Fruit fly (Drosophila melanogaster) whole organism, embryonic: ENCODE data around the gene CG14367.

Experiments
- Asciz ChIP-seq: fragments of 200-800 bp; sonication (Bioruptor generic); optimal IDR thresholded peaks from 2 replicates; lab custom pipeline; 2017; ENCODE audit warnings: missing biosample characterization, mild to moderate bottlenecking, missing genetic modification characterization, missing genetic modification reagents
- CG10654 ChIP-seq: fragments of 200-800 bp; sonication (Bioruptor generic); optimal IDR thresholded peaks from 2 replicates; lab custom pipeline; 2016; ENCODE audit warnings: missing biosample characterization, missing genetic modification characterization
- CG11696 ChIP-seq: fragments of 200-800 bp; sonication (Bioruptor generic); IDR thresholded peaks from 2 replicates; pipeline ENCODE4 v1.3.6; 2022; ENCODE audit warnings: missing biosample characterization, missing genetic modification characterization
- CG12391 ChIP-seq: fragments of 200-800 bp; sonication (Bioruptor generic); optimal IDR thresholded peaks from 3 replicates; lab custom pipeline; 2018; ENCODE audit warnings: missing biosample characterization, mild to moderate bottlenecking, missing genetic modification characterization, moderate library complexity
- CG13296 ChIP-seq: fragments of 200-800 bp; sonication (Bioruptor generic); optimal IDR thresholded peaks from 3 replicates; lab custom pipeline; 2018; ENCODE audit warnings: missing biosample characterization, mild to moderate bottlenecking, missing genetic modification characterization
- CG13424 ChIP-seq: fragments of 200-800 bp; sonication (Bioruptor generic); optimal IDR thresholded peaks from 2 replicates; lab custom pipeline; 2019; ENCODE audit warnings: missing biosample characterization, mild to moderate bottlenecking, missing genetic modification characterization, moderate library complexity
- CG14860 ChIP-seq: fragments of 200-800 bp; sonication (Bioruptor generic); IDR thresholded peaks from 3 replicates; pipeline ENCODE4 v1.3.6; 2022; ENCODE audit warnings: missing biosample characterization, missing genetic modification characterization; ENCODE audit not compliant: partially characterized antibody
- CG15269 ChIP-seq: fragments of 200-800 bp; sonication (Bioruptor generic); optimal IDR thresholded peaks from 2 replicates; lab custom pipeline; 2018; ENCODE audit warnings: missing biosample characterization, mild to moderate bottlenecking, missing genetic modification characterization, moderate library complexity
- CG2875 ChIP-seq: fragments of 200-800 bp; sonication (Bioruptor generic); optimal IDR thresholded peaks from 2 replicates; lab custom pipeline; 2017; ENCODE audit warnings: missing biosample characterization, mild to moderate bottlenecking, missing genetic modification characterization, missing genetic modification reagents
- CG30403 ChIP-seq: fragments of 200-800 bp; sonication (Bioruptor generic); optimal IDR thresholded peaks from 3 replicates; lab custom pipeline; 2016; ENCODE audit warnings: missing biosample characterization, missing genetic modification characterization
- CG31388 ChIP-seq: fragments of 200-800 bp; sonication (Bioruptor generic); optimal IDR thresholded peaks from 2 replicates; lab custom pipeline; 2016; ENCODE audit warnings: missing biosample characterization, missing genetic modification characterization
- CG34422 ChIP-seq: fragments of 200-800 bp; sonication (Bioruptor generic); IDR thresholded peaks from 3 replicates; pipeline ENCODE4 v1.3.6; 2022; ENCODE audit warnings: missing biosample characterization, missing genetic modification characterization
- CG3838 ChIP-seq: fragments of 200-800 bp; sonication (Bioruptor generic); optimal IDR thresholded peaks from 3 replicates; lab custom pipeline; 2016; ENCODE audit warnings: missing biosample characterization, missing genetic modification characterization
- CG4707 ChIP-seq: fragments of 200-800 bp; sonication (Bioruptor generic); optimal IDR thresholded peaks from 2 replicates; lab custom pipeline; 2018; ENCODE audit warnings: missing biosample characterization, mild to moderate bottlenecking, missing genetic modification characterization, moderate library complexity
- CG8089 ChIP-seq: fragments of 200-800 bp; sonication (Bioruptor generic); optimal IDR thresholded peaks from 3 replicates; lab custom pipeline; 2016; ENCODE audit warnings: missing biosample characterization, missing genetic modification characterization
- CG9215 ChIP-seq: fragments of 200-800 bp; sonication (Bioruptor generic); IDR thresholded peaks from 2 replicates; pipeline ENCODE4 v1.3.6; 2022; ENCODE audit warnings: missing biosample characterization, missing genetic modification characterization
- CG9609 ChIP-seq: fragments of 200-800 bp; sonication (Bioruptor generic); optimal IDR thresholded peaks from 3 replicates; lab custom pipeline; 2016; ENCODE audit warnings: missing biosample characterization, missing genetic modification characterization
- ERR ChIP-seq: fragments of 200-800 bp; sonication (Bioruptor generic); optimal IDR thresholded peaks from 2 replicates; lab custom pipeline; 2016; ENCODE audit warnings: missing biosample characterization, missing genetic modification characterization
- Ets65A ChIP-seq: fragments of 200-800 bp; sonication (Bioruptor generic); peaks from one replicate; lab custom pipeline; 2016; ENCODE audit warnings: missing biosample characterization, missing genetic modification characterization
- H2.0 ChIP-seq: fragments of 200-800 bp; sonication (Bioruptor generic); IDR thresholded peaks from 2 replicates; pipeline ENCODE4 v1.3.6; 2022; ENCODE audit warnings: missing biosample characterization, missing genetic modification characterization
- MESR4 ChIP-seq: fragments of 200-800 bp; sonication (Bioruptor generic); optimal IDR thresholded peaks from 2 replicates; lab custom pipeline; 2018; ENCODE audit warnings: missing biosample characterization, mild to moderate bottlenecking, missing genetic modification characterization, moderate library complexity
- Opbp ChIP-seq: fragments of 200-800 bp; sonication (Bioruptor generic); IDR thresholded peaks from 3 replicates; pipeline ENCODE4 v1.3.6; 2022; ENCODE audit warnings: missing biosample characterization, missing genetic modification characterization; ENCODE audit not compliant: partially characterized antibody
- Side ChIP-seq: fragments of 200-800 bp; sonication (Bioruptor generic); optimal IDR thresholded peaks from 2 replicates; lab custom pipeline; 2016; ENCODE audit warnings: missing biosample characterization, missing genetic modification characterization
- Spps ChIP-seq: fragments of 200-800 bp; sonication (Bioruptor generic); optimal IDR thresholded peaks from 2 replicates; lab custom pipeline; 2018; ENCODE audit warnings: missing biosample characterization, mild to moderate bottlenecking, missing genetic modification characterization
- TFAM ChIP-seq: fragments of 200-800 bp; sonication (Bioruptor generic); optimal IDR thresholded peaks from 2 replicates; lab custom pipeline; 2017; ENCODE audit warnings: missing biosample characterization, missing genetic modification characterization, inconsistent platforms
- Usf ChIP-seq: fragments of 200-800 bp; sonication (Bioruptor generic); optimal IDR thresholded peaks from 2 replicates; lab custom pipeline; 2017; ENCODE audit warnings: missing genotype, missing biosample characterization, missing genetic modification characterization
- ab ChIP-seq: fragments of 200-800 bp; sonication (Bioruptor generic); optimal IDR thresholded peaks from 2 replicates; lab custom pipeline; 2016; ENCODE audit warnings: missing biosample characterization, missing genetic modification characterization
- aop ChIP-seq: fragments of 200-800 bp; sonication (Bioruptor generic); IDR thresholded peaks from 2 replicates; pipeline ENCODE4 v1.3.6; 2022; ENCODE audit warnings: missing biosample characterization, missing genetic modification characterization
- bsh ChIP-seq, 2 experiments: fragments of 200-800 bp; sonication (Bioruptor generic); optimal IDR thresholded peaks; 2 replicates each; lab custom pipeline; 2017 to 2018; ENCODE audit warnings: mild to moderate bottlenecking in 2 of 2, missing biosample characterization in 2 of 2, missing genetic modification characterization in 2 of 2, moderate library complexity in 1 of 2
- dmrt11E ChIP-seq: fragments of 200-800 bp; sonication (Bioruptor generic); optimal IDR thresholded peaks from 3 replicates; lab custom pipeline; 2018; ENCODE audit warnings: missing biosample characterization, mild to moderate bottlenecking, missing genetic modification characterization, moderate library complexity
- dysf ChIP-seq: fragments of 200-800 bp; sonication (Bioruptor generic); IDR thresholded peaks from 3 replicates; pipeline ENCODE4 v1.3.6; 2022; ENCODE audit warnings: missing biosample characterization, missing genetic modification characterization
- emc ChIP-seq: fragments of 200-800 bp; sonication (Bioruptor generic); optimal IDR thresholded peaks from 2 replicates; lab custom pipeline; 2016; ENCODE audit warnings: missing biosample characterization, missing genetic modification characterization
- esg ChIP-seq: fragments of 200-800 bp; sonication (Bioruptor generic); conservative IDR thresholded peaks from 2 replicates; pipeline ENCODE4 v1.3.6; 2022; ENCODE audit warnings: missing biosample characterization, missing genetic modification characterization
- fd3F ChIP-seq: fragments of 200-800 bp; sonication (Bioruptor generic); optimal IDR thresholded peaks from 2 replicates; lab custom pipeline; 2018; ENCODE audit warnings: missing biosample characterization, mild to moderate bottlenecking, missing genetic modification characterization, moderate library complexity
- fu2 ChIP-seq: fragments of 200-800 bp; sonication (Bioruptor generic); optimal IDR thresholded peaks from 2 replicates; lab custom pipeline; 2016; ENCODE audit warnings: missing biosample characterization, missing genetic modification characterization
- gce ChIP-seq: fragments of 200-800 bp; sonication (Bioruptor generic); IDR thresholded peaks from 3 replicates; pipeline ENCODE4 v1.3.6; 2022; ENCODE audit warnings: missing biosample characterization, missing genetic modification characterization
- gcm ChIP-seq: fragments of 200-800 bp; sonication (Bioruptor generic); optimal IDR thresholded peaks from 2 replicates; lab custom pipeline; 2019; ENCODE audit warnings: missing biosample characterization, mild to moderate bottlenecking, missing genetic modification characterization, moderate library complexity
- gro ChIP-seq: fragments of 200-800 bp; sonication (Bioruptor generic); optimal IDR thresholded peaks from 2 replicates; lab custom pipeline; 2016; ENCODE audit warnings: missing biosample characterization, missing genetic modification characterization
- inv ChIP-seq: fragments of 200-800 bp; sonication (Bioruptor generic); IDR thresholded peaks from 2 replicates; pipeline ENCODE4 v1.3.6; 2022; ENCODE audit warnings: missing biosample characterization, missing genetic modification characterization; ENCODE audit not compliant: partially characterized antibody
- kni ChIP-seq: fragments of 200-800 bp; sonication (Bioruptor generic); optimal IDR thresholded peaks from 3 replicates; lab custom pipeline; 2017; ENCODE audit warnings: mild to moderate bottlenecking, missing biosample characterization, missing genetic modification reagents, missing genetic modification characterization
- nerfin-1 ChIP-seq: fragments of 200-800 bp; sonication (Bioruptor generic); optimal IDR thresholded peaks from 3 replicates; lab custom pipeline; 2019; ENCODE audit warnings: missing biosample characterization, mild to moderate bottlenecking, missing genetic modification characterization, moderate library complexity
- nerfin-2 ChIP-seq: fragments of 200-800 bp; sonication (Bioruptor generic); IDR thresholded peaks from 2 replicates; pipeline ENCODE4 v1.3.6; 2022; ENCODE audit warnings: missing biosample characterization, missing genetic modification characterization; ENCODE audit not compliant: partially characterized antibody
- otp ChIP-seq: fragments of 200-800 bp; sonication (Bioruptor generic); IDR thresholded peaks from 3 replicates; pipeline ENCODE4, ENCODE4 v1.3.6; 2022; ENCODE audit warnings: missing biosample characterization, missing genetic modification characterization
- pnt ChIP-seq: fragments of 200-800 bp; sonication (Bioruptor generic); optimal IDR thresholded peaks from 3 replicates; lab custom pipeline; 2016; ENCODE audit warnings: missing biosample characterization, missing genetic modification characterization
- pzg ChIP-seq: fragments of 200-800 bp; sonication (Bioruptor generic); optimal IDR thresholded peaks from 3 replicates; lab custom pipeline; 2018; ENCODE audit warnings: missing biosample characterization, mild to moderate bottlenecking, missing genetic modification characterization, moderate library complexity
- rib ChIP-seq: fragments of 200-800 bp; sonication (Bioruptor generic); IDR thresholded peaks from 2 replicates; pipeline ENCODE4 v1.3.6; 2022; ENCODE audit warnings: missing biosample characterization, missing genetic modification characterization
- sens ChIP-seq: fragments of 200-800 bp; sonication (Bioruptor generic); peaks from one replicate; lab custom pipeline; 2016; ENCODE audit warnings: missing biosample characterization, missing genetic modification characterization
- sr ChIP-seq: fragments of 200-800 bp; sonication (Bioruptor generic); IDR thresholded peaks from 3 replicates; pipeline ENCODE4 v1.3.6; 2022; ENCODE audit warnings: missing biosample characterization, missing genetic modification characterization
- stwl ChIP-seq: fragments of 200-800 bp; sonication (Bioruptor generic); optimal IDR thresholded peaks from 3 replicates; lab custom pipeline; 2018; ENCODE audit warnings: missing biosample characterization, mild to moderate bottlenecking, missing genetic modification characterization, moderate library complexity
- yki ChIP-seq: fragments of >200 bp; optimal IDR thresholded peaks from 3 replicates; lab custom pipeline; 2018

Gene CG14367

dm6 chr3R:13646729-13647633 is 46.9 kb upstream of the CG14367 start, which contains the start of gene rin (continued):
- TF ChIP-seq Ets65A (GFP tag; lab: Kevin White, UChicago) (no peak), nerfin-2 (no peak), otp (GFP tag; lab: Robert Waterston, UW) (no peak), TFAM (GFP tag; lab: Kevin White, UChicago) (no peak), CG13296 (GFP tag; lab: Kevin White, UChicago) (no peak), CG30403 (no peak), MESR4 (peak; percentile 49), ab (GFP tag; lab: Kevin White, UChicago) (no peak), CG4707 (GFP tag; lab: Kevin White, UChicago) (no peak), sens (GFP tag; lab: Kevin White, UChicago) (peak; percentile 62), Asciz (GFP tag; lab: Kevin White, UChicago) (no peak), CG10654 (no peak), yki (no peak), CG3838 (GFP tag; lab: Kevin White, UChicago) (no peak), emc (GFP tag; lab: Kevin White, UChicago) (no peak), gro (no peak), CG31388 (GFP tag; lab: Kevin White, UChicago) (no peak), rib (peak; percentile 39; the same call in 1 of the 2 replicates), gcm (GFP tag; lab: Kevin White, UChicago) (no peak), CG2875 (GFP tag; lab: Kevin White, UChicago) (no peak), CG8089 (GFP tag; lab: Kevin White, UChicago) (no peak), CG14860 (GFP tag; lab: Robert Waterston, UW) (no peak), kni (GFP tag; lab: Kevin White, UChicago) (no peak), H2.0 (GFP tag; lab: Robert Waterston, UW) (no peak), CG12391 (tag; lab: Kevin White, UChicago) (no peak), gce (GFP tag; lab: Robert Waterston, UW) (no peak), pnt (no peak), aop (no peak), nerfin-1 (tag; lab: Kevin White, UChicago) (peak; percentile 23), CG11696 (GFP tag; lab: Robert Waterston, UW) (no peak), Spps (tag; lab: Kevin White, UChicago) (no peak), dysf (GFP tag; lab: Robert Waterston, UW) (no peak), ERR (GFP tag; lab: Kevin White, UChicago) (no peak), CG15269 (tag; lab: Kevin White, UChicago) (no peak), Usf (no peak), CG34422 (peak; percentile 59; the same call in 1 of the 3 replicates), esg (GFP tag; lab: Robert Waterston, UW) (no peak), pzg (GFP tag; lab: Kevin White, UChicago) (peak; percentile 39), Side (GFP tag; lab: Kevin White, UChicago) (no peak), bsh (GFP tag; optimal IDR thresholded peaks at IDR 0.05; lab: Kevin White, UChicago) (peak in 1 of 2 experiments; percentile 80), CG13424 (tag; lab: Kevin White, UChicago) (no peak), dmrt11E (tag; lab: Kevin White, UChicago) (no peak), fd3F (no peak), CG9609 (no peak), inv (GFP tag; lab: Robert Waterston, UW) (no peak), stwl (tag; lab: Kevin White, UChicago) (peak; percentile 17), fu2 (GFP tag; lab: Kevin White, UChicago) (no peak), Opbp (GFP tag; lab: Robert Waterston, UW) (no peak), CG9215 (GFP tag; lab: Robert Waterston, UW) (no peak), sr (GFP tag; lab: Robert Waterston, UW) (no peak)
